Fruit fly (Drosophila melanogaster) whole organism, embryonic: ENCODE measurements around the gene CG8301.

Experiments
- Atf-2 ChIP-seq: fragments of 200-800 bp; sonication (Bioruptor generic); optimal IDR thresholded peaks from 2 replicates; lab custom pipeline; 2016; ENCODE audit warnings: missing biosample characterization, missing genetic modification characterization
- B-H2 ChIP-seq: fragments of 200-800 bp; sonication (Bioruptor generic); optimal IDR thresholded peaks from 2 replicates; lab custom pipeline; 2018; ENCODE audit warnings: missing biosample characterization, mild to moderate bottlenecking, missing genetic modification characterization
- CG11560 ChIP-seq: fragments of 200-800 bp; sonication (Bioruptor generic); IDR thresholded peaks from 3 replicates; pipeline ENCODE4 v1.3.6; 2022; ENCODE audit warnings: missing biosample characterization, missing genetic modification characterization
- CG11723 ChIP-seq: fragments of 200-800 bp; sonication (Bioruptor generic); optimal IDR thresholded peaks from 2 replicates; lab custom pipeline; 2017; ENCODE audit warnings: missing biosample characterization, mild to moderate bottlenecking, missing genetic modification characterization
- CG13775 ChIP-seq: fragments of 200-800 bp; sonication (Bioruptor generic); optimal IDR thresholded peaks from 3 replicates; lab custom pipeline; 2017; ENCODE audit warnings: missing biosample characterization, mild to moderate bottlenecking, missing genetic modification characterization
- CG13894 ChIP-seq: fragments of 200-800 bp; sonication (Bioruptor generic); optimal IDR thresholded peaks from 3 replicates; lab custom pipeline; 2018; ENCODE audit warnings: missing biosample characterization, mild to moderate bottlenecking, missing genetic modification characterization, moderate library complexity
- CG14860 ChIP-seq: fragments of 200-800 bp; sonication (Bioruptor generic); IDR thresholded peaks from 3 replicates; pipeline ENCODE4 v1.3.6; 2022; ENCODE audit warnings: missing biosample characterization, missing genetic modification characterization; ENCODE audit not compliant: partially characterized antibody
- CG14965 ChIP-seq: fragments of 200-800 bp; sonication (Bioruptor generic); optimal IDR thresholded peaks from 2 replicates; lab custom pipeline; 2016; ENCODE audit warnings: missing biosample characterization, missing genetic modification characterization, borderline replicate concordance
- CG16813 ChIP-seq: fragments of 200-800 bp; sonication (Bioruptor generic); IDR thresholded peaks from 3 replicates; pipeline ENCODE4 v1.3.6; 2022; ENCODE audit warnings: missing biosample characterization, missing genetic modification characterization; ENCODE audit not compliant: partially characterized antibody
- CG17912 ChIP-seq: fragments of 200-800 bp; sonication (Bioruptor generic); optimal IDR thresholded peaks from 2 replicates; lab custom pipeline; 2018; ENCODE audit warnings: missing biosample characterization, mild to moderate bottlenecking, missing genetic modification characterization
- CG2199 ChIP-seq: fragments of 200-800 bp; sonication (Bioruptor generic); IDR thresholded peaks from 3 replicates; pipeline ENCODE4 v1.3.6; 2022; ENCODE audit warnings: missing biosample characterization, missing genetic modification characterization
- CG3065 ChIP-seq: fragments of 200-800 bp; sonication (Bioruptor generic); optimal IDR thresholded peaks from 2 replicates; lab custom pipeline; 2016; ENCODE audit warnings: missing biosample characterization, missing genetic modification characterization
- CG33213 ChIP-seq: fragments of 200-800 bp; sonication (Bioruptor generic); optimal IDR thresholded peaks from 3 replicates; lab custom pipeline; 2016; ENCODE audit warnings: missing biosample characterization, missing genetic modification characterization
- CG4360 ChIP-seq: fragments of 200-800 bp; sonication (Bioruptor generic); IDR thresholded peaks from 2 replicates; pipeline ENCODE4 v1.3.6; 2022; ENCODE audit warnings: missing biosample characterization, missing genetic modification characterization
- CG5180 ChIP-seq: fragments of 200-800 bp; sonication (Bioruptor generic); optimal IDR thresholded peaks from 3 replicates; lab custom pipeline; 2017; ENCODE audit warnings: missing biosample characterization, missing genetic modification characterization, mild to moderate bottlenecking, moderate library complexity, missing genetic modification reagents
- CG6654 ChIP-seq: fragments of 200-800 bp; sonication (Bioruptor generic); optimal IDR thresholded peaks from 2 replicates; lab custom pipeline; 2017; ENCODE audit warnings: missing biosample characterization, mild to moderate bottlenecking, missing genetic modification characterization
- CHES-1-like ChIP-seq: fragments of 200-800 bp; sonication (Bioruptor generic); optimal IDR thresholded peaks from 2 replicates; lab custom pipeline; 2016; ENCODE audit warnings: missing biosample characterization, missing genetic modification characterization
- Drgx ChIP-seq: fragments of 200-800 bp; sonication (Bioruptor generic); IDR thresholded peaks from 2 replicates; pipeline ENCODE4 v1.3.6; 2022; ENCODE audit warnings: missing biosample characterization, missing genetic modification characterization
- Gug ChIP-seq: fragments of 200-800 bp; sonication (Bioruptor generic); IDR thresholded peaks from 4 replicates; pipeline ENCODE4 v1.3.6; 2022; ENCODE audit warnings: missing biosample characterization, missing genetic modification characterization
- Mrtf ChIP-seq: fragments of 200-800 bp; sonication (Bioruptor generic); IDR thresholded peaks from 3 replicates; pipeline ENCODE4 v1.3.6; 2022; ENCODE audit warnings: missing biosample characterization, missing genetic modification characterization
- Nf-YA ChIP-seq: fragments of 200-800 bp; sonication (Bioruptor generic); IDR thresholded peaks from 2 replicates; pipeline ENCODE4 v1.3.6; 2022; ENCODE audit warnings: missing biosample characterization, missing genetic modification characterization
- Pdp1 ChIP-seq, 2 experiments: fragments of 200-800 bp; sonication (Bioruptor generic); optimal IDR thresholded peaks; 3 replicates each; lab custom pipeline; 2016; ENCODE audit warnings: missing biosample characterization in 2 of 2, missing genetic modification characterization in 2 of 2, mild to moderate bottlenecking in 1 of 2, moderate library complexity in 1 of 2
- Poxn ChIP-seq: fragments of 200-800 bp; sonication (Bioruptor generic); IDR thresholded peaks from 2 replicates; pipeline ENCODE4 v1.3.6; 2022; ENCODE audit warnings: missing biosample characterization, missing genetic modification characterization
- Rx ChIP-seq: fragments of 200-800 bp; sonication (Bioruptor generic); IDR thresholded peaks from 2 replicates; pipeline ENCODE4 v1.3.6; 2022; ENCODE audit warnings: missing biosample characterization, missing genetic modification characterization
- chinmo ChIP-seq: fragments of 200-800 bp; sonication (Bioruptor generic); IDR thresholded peaks from 4 replicates; pipeline ENCODE4 v1.3.6; 2022; ENCODE audit warnings: missing biosample characterization, missing genetic modification characterization; ENCODE audit not compliant: partially characterized antibody
- ci ChIP-seq: fragments of 200-800 bp; sonication (Bioruptor generic); IDR thresholded peaks from 3 replicates; pipeline ENCODE4 v1.3.6; 2022; ENCODE audit warnings: missing biosample characterization, missing genetic modification characterization
- crol ChIP-seq: fragments of 200-800 bp; sonication (Bioruptor generic); IDR thresholded peaks from 2 replicates; pipeline ENCODE4 v1.3.6; 2022; ENCODE audit warnings: missing biosample characterization, missing genetic modification characterization
- crp ChIP-seq, 2 experiments: fragments of 200-800 bp; sonication (Bioruptor generic); optimal IDR thresholded peaks; 2 replicates in 1 of 2; 3 replicates in 1 of 2; lab custom pipeline; 2017; ENCODE audit warnings: missing biosample characterization in 2 of 2, missing genetic modification characterization in 2 of 2, mild to moderate bottlenecking in 1 of 2, moderate library complexity in 1 of 2
- danr ChIP-seq: fragments of 200-800 bp; sonication (Bioruptor generic); IDR thresholded peaks from 2 replicates; pipeline ENCODE4 v1.3.6; 2022; ENCODE audit warnings: missing biosample characterization, missing genetic modification characterization
- ems ChIP-seq: fragments of 200-800 bp; sonication (Bioruptor generic); optimal IDR thresholded peaks from 3 replicates; lab custom pipeline; 2016; ENCODE audit warnings: missing biosample characterization, missing genetic modification characterization
- fu2 ChIP-seq: fragments of 200-800 bp; sonication (Bioruptor generic); optimal IDR thresholded peaks from 2 replicates; lab custom pipeline; 2016; ENCODE audit warnings: missing biosample characterization, missing genetic modification characterization
- lov ChIP-seq, 2 experiments: fragments of 200-800 bp in 1 of 2; fragments of >200 bp in 1 of 2; sonication (Bioruptor generic) in 1 of 2; IDR thresholded peaks in 1 of 2; optimal IDR thresholded peaks in 1 of 2; 2 replicates in 1 of 2; 3 replicates in 1 of 2; pipeline versions ENCODE4 v1.3.6 to Lab custom; 2017 to 2022; ENCODE audit warnings: missing biosample characterization in 1 of 2, missing genetic modification characterization in 1 of 2
- mirr ChIP-seq: fragments of 200-800 bp; sonication (Bioruptor generic); optimal IDR thresholded peaks from 3 replicates; lab custom pipeline; 2018; ENCODE audit warnings: missing biosample characterization, mild to moderate bottlenecking, missing genetic modification characterization
- nmo ChIP-seq: fragments of 200-800 bp; sonication (Bioruptor generic); optimal IDR thresholded peaks from 2 replicates; lab custom pipeline; 2018; ENCODE audit warnings: missing biosample characterization, mild to moderate bottlenecking, missing genetic modification characterization, moderate library complexity
- prd ChIP-seq, 3 experiments: fragments of >200 bp in 2 of 3; fragments of 200-800 bp in 1 of 3; sonication (Bioruptor generic) in 1 of 3; optimal IDR thresholded peaks in 2 of 3; IDR thresholded peaks in 1 of 3; 2 replicates in 2 of 3; 3 replicates in 1 of 3; pipeline versions ENCODE4 v1.3.6 to Lab custom; 2017 to 2022; ENCODE audit warnings: missing biosample characterization in 1 of 3, missing genetic modification characterization in 1 of 3
- shn ChIP-seq: fragments of 200-800 bp; sonication (Bioruptor generic); optimal IDR thresholded peaks from 3 replicates; lab custom pipeline; 2016; ENCODE audit warnings: missing biosample characterization, missing genetic modification characterization
- sna ChIP-seq: fragments of 200-800 bp; sonication (Bioruptor generic); IDR thresholded peaks from 2 replicates; pipeline ENCODE4 v1.3.6; 2022; ENCODE audit warnings: missing biosample characterization, missing genetic modification characterization; ENCODE audit not compliant: partially characterized antibody
- so ChIP-seq: fragments of 200-800 bp; sonication (Bioruptor generic); IDR thresholded peaks from 3 replicates; pipeline ENCODE4 v1.3.6; 2022; ENCODE audit warnings: missing biosample characterization, missing genetic modification characterization
- sqz ChIP-seq: fragments of 200-800 bp; sonication (Bioruptor generic); optimal IDR thresholded peaks from 3 replicates; lab custom pipeline; 2018; ENCODE audit warnings: missing biosample characterization, mild to moderate bottlenecking, missing genetic modification characterization
- stc ChIP-seq: fragments of 200-800 bp; sonication (Bioruptor generic); IDR thresholded peaks from 2 replicates; pipeline ENCODE4 v1.3.6; 2022; ENCODE audit warnings: missing biosample characterization, missing genetic modification characterization
- unc-4 ChIP-seq: fragments of 200-800 bp; sonication (Bioruptor generic); IDR thresholded peaks from 2 replicates; pipeline ENCODE4 v1.3.6; 2022; ENCODE audit warnings: missing biosample characterization, missing genetic modification characterization; ENCODE audit not compliant: partially characterized antibody
- vnd ChIP-seq: fragments of 200-800 bp; sonication (Bioruptor generic); IDR thresholded peaks from 3 replicates; pipeline ENCODE4 v1.3.6; 2022; ENCODE audit warnings: missing biosample characterization, missing genetic modification characterization; ENCODE audit not compliant: partially characterized antibody
- vvl ChIP-seq: fragments of 200-800 bp; sonication (Bioruptor generic); IDR thresholded peaks from 2 replicates; pipeline ENCODE4 v1.3.6; 2022; ENCODE audit warnings: missing biosample characterization, missing genetic modification characterization
- zf30C ChIP-seq: fragments of 200-800 bp; sonication (Bioruptor generic); optimal IDR thresholded peaks from 3 replicates; lab custom pipeline; 2018; ENCODE audit warnings: missing biosample characterization, mild to moderate bottlenecking, missing genetic modification characterization
- zfh2 ChIP-seq: fragments of 200-800 bp; sonication (Bioruptor generic); optimal IDR thresholded peaks from 2 replicates; lab custom pipeline; 2016; ENCODE audit warnings: missing biosample characterization, missing genetic modification characterization

The CG8301 gene

dm6 chr3R:9593408-9594250 lies 12.5 kb downstream of the CG8301 start (continued):
- TF ChIP-seq shn: no peak
- no peak for TF ChIP-seq CG14860
- peak; percentile 7 for TF ChIP-seq B-H2 (GFP tag; lab: Kevin White, UChicago)
- TF ChIP-seq sqz (GFP tag; lab: Kevin White, UChicago): peak; percentile 84
- TF ChIP-seq Poxn (GFP tag; lab: Robert Waterston, UW): no peak
- no peak for TF ChIP-seq CG11723 (GFP tag; lab: Kevin White, UChicago)
- TF ChIP-seq CG14965 (GFP tag; lab: Kevin White, UChicago): no peak
- TF ChIP-seq so (GFP tag; lab: Robert Waterston, UW): peak; percentile 40; the same call in 1 of the 3 replicates
- no peak for TF ChIP-seq CG17912 (GFP tag; lab: Kevin White, UChicago)
- peak; percentile 65 for TF ChIP-seq CG4360 (GFP tag; lab: Robert Waterston, UW)
- TF ChIP-seq sna (GFP tag; lab: Robert Waterston, UW): no peak

- TF ChIP-seq CG13775 (no peak), vnd (GFP tag; lab: Robert Waterston, UW) (0 out of 3 replicates have a peak, but pooled peaks have one; percentile 25), CG2199 (GFP tag; lab: Robert Waterston, UW) (0 out of 3 replicates have a peak, but pooled peaks have one; percentile 3), mirr (no peak), ci (peak; percentile 6; the same call in 1 of the 3 replicates), crol (GFP tag; lab: Robert Waterston, UW) (peak; percentile 50)
Measured at dm6 chr3R:9594251-9594581, 13.1 kb downstream of the CG8301 start.

dm6 chr3R:9594839-9595238 lies 13.7 kb downstream of the CG8301 start:
- TF ChIP-seq Gug (GFP tag; lab: Robert Waterston, UW) (no peak), CG11560 (tag; lab: Robert Waterston, UW) (no peak), CG3065 (no peak), CG6654 (GFP tag; lab: Kevin White, UChicago) (no peak), CG5180 (GFP tag; lab: Kevin White, UChicago) (no peak), CG16813 (GFP tag; lab: Robert Waterston, UW) (no peak), zfh2 (GFP tag; lab: Kevin White, UChicago) (no peak), unc-4 (GFP tag; lab: Robert Waterston, UW) (no peak), crp (GFP tag; optimal IDR thresholded peaks at IDR 0.05; lab: Kevin White, UChicago) (no peak), Atf-2 (GFP tag; lab: Kevin White, UChicago) (no peak), Rx (GFP tag; lab: Robert Waterston, UW) (no peak), danr (GFP tag; lab: Robert Waterston, UW) (no peak), lov (optimal IDR thresholded peaks at IDR 0.05; lab: Kevin White, UChicago) (no peak), lov (GFP tag; IDR thresholded peaks at IDR 0.05; lab: Robert Waterston, UW) (no peak), Nf-YA (GFP tag; lab: Robert Waterston, UW) (0 out of 2 replicates have a peak, but pooled peaks have one; percentile 24), nmo (GFP tag; lab: Kevin White, UChicago) (no peak), fu2 (GFP tag; lab: Kevin White, UChicago) (no peak), prd (optimal IDR thresholded peaks at IDR 0.05; lab: Kevin White, UChicago) (no peak), prd (GFP tag; IDR thresholded peaks at IDR 0.05; lab: Robert Waterston, UW) (no peak), vvl (GFP tag; lab: Robert Waterston, UW) (0 out of 2 replicates have a peak, but pooled peaks have one; percentile 8), sqz (GFP tag; lab: Kevin White, UChicago) (peak; percentile 50), Drgx (peak; percentile 30; the same call in 1 of the 2 replicates), zf30C (GFP tag; lab: Kevin White, UChicago) (no peak), chinmo (GFP tag; lab: Robert Waterston, UW) (0 out of 4 replicates have a peak, but pooled peaks have one; percentile 61), ems (GFP tag; lab: Kevin White, UChicago) (no peak), CG13894 (peak; percentile 58), Mrtf (GFP tag; lab: Robert Waterston, UW) (no peak), Pdp1 (GFP tag; optimal IDR thresholded peaks at IDR 0.05; lab: Kevin White, UChicago) (no peak), stc (GFP tag; lab: Robert Waterston, UW) (no peak), CG33213 (GFP tag; lab: Kevin White, UChicago) (no peak), CHES-1-like (GFP tag; lab: Kevin White, UChicago) (no peak)
